Fruit fly (Drosophila melanogaster): ENCODE measurements around the gene svr.

DNA sequence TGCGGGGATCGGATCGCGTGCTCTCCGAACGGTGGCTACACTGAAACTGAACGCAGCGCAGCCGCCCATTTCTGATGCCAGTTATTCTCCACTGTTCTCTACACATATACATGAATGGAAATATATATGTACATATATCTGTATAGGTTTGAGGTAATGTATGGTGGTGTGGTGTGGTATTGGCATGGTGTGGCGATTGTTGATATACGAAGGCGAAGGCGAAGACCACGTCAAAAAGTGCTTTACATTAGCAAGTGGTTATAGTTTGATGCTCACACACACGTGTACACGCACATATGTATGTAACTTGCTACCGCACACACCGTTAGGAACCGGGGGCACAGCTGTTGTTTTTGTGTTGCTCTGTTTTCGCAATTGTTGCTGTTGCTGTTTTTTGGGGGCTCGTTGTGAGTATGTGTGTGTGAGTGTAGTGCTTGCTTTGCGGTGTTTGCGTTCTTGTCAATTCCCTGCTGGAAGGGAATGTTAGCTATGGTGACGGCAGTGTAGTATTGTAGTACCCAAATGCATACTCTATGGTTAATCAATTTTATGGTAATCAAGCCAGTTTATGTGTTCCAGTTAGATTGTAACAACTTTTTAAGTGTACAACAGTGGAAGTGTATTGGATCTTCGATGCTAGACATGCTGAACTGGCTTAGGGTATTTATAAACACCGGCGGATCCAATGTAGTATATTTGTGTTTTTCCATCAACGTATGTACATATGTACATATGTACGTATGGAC is 2.6 kb upstream of the svr start, which contains the start of gene CG17896:
- peak; percentile 97 for TF ChIP-seq CG9948 (tag; optimal IDR thresholded peaks at IDR 0.05)
- peak; percentile 31 for TF ChIP-seq EcR (GFP tag; optimal IDR thresholded peaks at IDR 0.05)
- peak; percentile 97 for TF ChIP-seq CG17806 (tag; optimal IDR thresholded peaks at IDR 0.05)
- peak; percentile 99 for TF ChIP-seq fd96Ca (GFP tag; IDR thresholded peaks at IDR 0.05)
- TF ChIP-seq Pif1A (GFP tag; optimal IDR thresholded peaks at IDR 0.05) = peak; percentile 98
- TF ChIP-seq CG34367 (tag; optimal IDR thresholded peaks at IDR 0.05) = peak; percentile 98
- peak; percentile 98 for TF ChIP-seq Pif1B (GFP tag; optimal IDR thresholded peaks at IDR 0.05)
- TF ChIP-seq CG15710 (tag; optimal IDR thresholded peaks at IDR 0.05) = peak; percentile 98
- peak; percentile 97 for TF ChIP-seq CG32121 (GFP tag; IDR thresholded peaks at IDR 0.05)
- TF ChIP-seq CG14655 (GFP tag; optimal IDR thresholded peaks at IDR 0.05) = peak; percentile 99
- TF ChIP-seq rn (GFP tag; IDR thresholded peaks at IDR 0.05) = peak; percentile 96
- TF ChIP-seq gl (tag; optimal IDR thresholded peaks at IDR 0.05) = peak; percentile 97
- peak; percentile 96 for TF ChIP-seq CG8159 (tag; optimal IDR thresholded peaks at IDR 0.05)
